ENCODE assay signal across 3 fruit fly cellular contexts in genomic region chr3L:20982544-20982943, dm6.
A peak's percentile ranks its signal among the peaks of the same experiment; 100 is the strongest.
TF ChIP-seq lines count a peak whose summit lies in the region.

No protein-coding gene starts in this region.

- no peak for TF ChIP-seq CTCF in whole organism, embryonic (GFP tag; optimal IDR thresholded peaks at IDR 0.05; lab: Kevin White, UChicago)

TF ChIP-seq in whole organism, embryonic, 481 proteins besides CTCF, POLR2A, EP300 and RAD21:
- TF ChIP-seq CG10431 (GFP tag; optimal IDR thresholded peaks at IDR 0.05; lab: Kevin White, UChicago) (no peak), bsh (GFP tag; optimal IDR thresholded peaks at IDR 0.05; lab: Kevin White, UChicago) (peak in 1 of 2 experiments; percentile 12), oc (tag; optimal IDR thresholded peaks at IDR 0.05; lab: Kevin White, UChicago) (peak; percentile 82), Dfd (GFP tag; optimal IDR thresholded peaks at IDR 0.05; lab: Kevin White, UChicago) (no peak), Optix (GFP tag; IDR thresholded peaks at IDR 0.05; lab: Robert Waterston, UW) (no peak), HmgZ (tag; optimal IDR thresholded peaks at IDR 0.05; lab: Kevin White, UChicago) (no peak)

TF ChIP-seq in whole organism, prepupa, 60 proteins besides CTCF, POLR2A, EP300 and RAD21:
- TF ChIP-seq esn (GFP tag; optimal IDR thresholded peaks at IDR 0.05; lab: Kevin White, UChicago) (no peak), CG32006 (GFP tag; optimal IDR thresholded peaks at IDR 0.05; lab: Kevin White, UChicago) (peak; percentile 57), CG6276 (GFP tag; optimal IDR thresholded peaks at IDR 0.05; lab: Kevin White, UChicago) (peak; percentile 17), CG7368 (GFP tag; optimal IDR thresholded peaks at IDR 0.05; lab: Kevin White, UChicago) (no peak), CG8119 (GFP tag; IDR thresholded peaks at IDR 0.05; lab: Robert Waterston, UW) (0 out of 3 replicates have a peak, but pooled peaks have one; percentile 13), Hr4 (GFP tag; optimal IDR thresholded peaks at IDR 0.05; lab: Kevin White, UChicago) (peak; percentile 20), Eip75B (GFP tag; optimal IDR thresholded peaks at IDR 0.05; lab: Kevin White, UChicago) (no peak), CG34406 (GFP tag; optimal IDR thresholded peaks at IDR 0.05; lab: Kevin White, UChicago) (no peak), achi (GFP tag; optimal IDR thresholded peaks at IDR 0.05; lab: Kevin White, UChicago) (peak; percentile 30), CG4318 (GFP tag; optimal IDR thresholded peaks at IDR 0.05; lab: Kevin White, UChicago) (peak; percentile 41), Sox15 (GFP tag; optimal IDR thresholded peaks at IDR 0.05; lab: Kevin White, UChicago) (no peak), CG10669 (GFP tag; optimal IDR thresholded peaks at IDR 0.05; lab: Kevin White, UChicago) (no peak), CG3919 (GFP tag; optimal IDR thresholded peaks at IDR 0.05; lab: Kevin White, UChicago) (peak; percentile 2), OdsH (GFP tag; optimal IDR thresholded peaks at IDR 0.05; lab: Kevin White, UChicago) (peak; percentile 6), CG6163 (GFP tag; IDR thresholded peaks at IDR 0.05; lab: Robert Waterston, UW) (no peak), svp (GFP tag; lab: Kevin White, UChicago) (peak; percentile 65), CG15336 (GFP tag; IDR thresholded peaks at IDR 0.05; lab: Robert Waterston, UW) (no peak)

TF ChIP-seq in whole organism, pupa, 21 proteins besides CTCF, POLR2A, EP300 and RAD21:
- no peak for TF ChIP-seq CG4496 (GFP tag; IDR thresholded peaks at IDR 0.05; lab: Robert Waterston, UW)
- TF ChIP-seq CG12605 (GFP tag; IDR thresholded peaks at IDR 0.05; lab: Robert Waterston, UW), result no peak
- TF ChIP-seq CG17806 (tag; optimal IDR thresholded peaks at IDR 0.05; lab: Kevin White, UChicago), result no peak
- TF ChIP-seq CG8159 (tag; optimal IDR thresholded peaks at IDR 0.05; lab: Kevin White, UChicago), result no peak
- no peak for TF ChIP-seq Pif1A (GFP tag; optimal IDR thresholded peaks at IDR 0.05; lab: Kevin White, UChicago)
- no peak for TF ChIP-seq CG15710 (tag; optimal IDR thresholded peaks at IDR 0.05; lab: Kevin White, UChicago)
- peak; percentile 24 for TF ChIP-seq CG8301 (tag; optimal IDR thresholded peaks at IDR 0.05; lab: Kevin White, UChicago)
- peak; percentile 55 for TF ChIP-seq CG14655 (GFP tag; optimal IDR thresholded peaks at IDR 0.05; lab: Kevin White, UChicago)
- no peak for TF ChIP-seq Ets98B (GFP tag; IDR thresholded peaks at IDR 0.05; lab: Robert Waterston, UW)
- no peak for TF ChIP-seq rn (GFP tag; IDR thresholded peaks at IDR 0.05; lab: Robert Waterston, UW)
- no peak for TF ChIP-seq D1 (tag; optimal IDR thresholded peaks at IDR 0.05; lab: Kevin White, UChicago)
- TF ChIP-seq EcR (GFP tag; optimal IDR thresholded peaks at IDR 0.05; lab: Kevin White, UChicago), result no peak
